Fruit fly (Drosophila melanogaster) whole organism, prepupa: ENCODE data around the gene amos.

Source experiments
- Blimp-1 ChIP-seq: fragments of 200-800 bp; sonication (Bioruptor generic); optimal IDR thresholded peaks from 3 replicates; lab custom pipeline; 2017; ENCODE audit warnings: missing biosample characterization, missing genetic modification characterization, mild to moderate bottlenecking, moderate library complexity, missing genetic modification reagents
- CG10631 ChIP-seq: fragments of 200-800 bp; sonication (Bioruptor generic); optimal IDR thresholded peaks from 2 replicates; lab custom pipeline; 2016; ENCODE audit warnings: missing biosample characterization, missing genetic modification characterization
- CG10669 ChIP-seq: fragments of 200-800 bp; sonication (Bioruptor generic); optimal IDR thresholded peaks from 3 replicates; lab custom pipeline; 2018; ENCODE audit warnings: missing biosample characterization, mild to moderate bottlenecking, missing genetic modification characterization, moderate library complexity
- CG11294 ChIP-seq: fragments of 200-800 bp; sonication (Bioruptor generic); IDR thresholded peaks from 2 replicates; pipeline ENCODE4 v1.3.6; 2022; ENCODE audit warnings: missing biosample characterization, missing genetic modification characterization
- CG11762 ChIP-seq: fragments of 200-800 bp; sonication (Bioruptor generic); optimal IDR thresholded peaks from 3 replicates; lab custom pipeline; 2016; ENCODE audit warnings: missing biosample characterization, missing genetic modification characterization; ENCODE audit not compliant: insufficient read depth
- CG11902 ChIP-seq: fragments of 200-800 bp; sonication (Bioruptor generic); optimal IDR thresholded peaks from 3 replicates; lab custom pipeline; 2016; ENCODE audit warnings: missing biosample characterization, missing genetic modification characterization
- CG15336 ChIP-seq: fragments of 200-800 bp; sonication (Bioruptor generic); IDR thresholded peaks from 2 replicates; pipeline ENCODE4 v1.3.6; 2022; ENCODE audit warnings: missing biosample characterization, missing genetic modification characterization
- CG1621 ChIP-seq: fragments of 200-800 bp; sonication (Bioruptor generic); optimal IDR thresholded peaks from 3 replicates; lab custom pipeline; 2018; ENCODE audit warnings: missing biosample characterization, mild to moderate bottlenecking, missing genetic modification characterization
- CG16779 ChIP-seq: fragments of 200-800 bp; sonication (Bioruptor generic); optimal IDR thresholded peaks from 3 replicates; lab custom pipeline; 2017; ENCODE audit warnings: missing biosample characterization, mild to moderate bottlenecking, missing genetic modification characterization
- CG31627 ChIP-seq: fragments of 200-800 bp; sonication (Bioruptor generic); optimal IDR thresholded peaks from 3 replicates; lab custom pipeline; 2016; ENCODE audit warnings: missing biosample characterization, missing genetic modification characterization
- CG32006 ChIP-seq: fragments of 200-800 bp; sonication (Bioruptor generic); optimal IDR thresholded peaks from 3 replicates; lab custom pipeline; 2017; ENCODE audit warnings: missing biosample characterization, mild to moderate bottlenecking, missing genetic modification characterization
- CG3919 ChIP-seq: fragments of 200-800 bp; sonication (Bioruptor generic); optimal IDR thresholded peaks from 3 replicates; lab custom pipeline; 2016; ENCODE audit warnings: missing biosample characterization, missing genetic modification characterization
- CG4318 ChIP-seq: fragments of 200-800 bp; sonication (Bioruptor generic); optimal IDR thresholded peaks from 3 replicates; lab custom pipeline; 2017; ENCODE audit warnings: missing biosample characterization, mild to moderate bottlenecking, missing genetic modification characterization
- CG6276 ChIP-seq: fragments of 200-800 bp; sonication (Bioruptor generic); optimal IDR thresholded peaks from 2 replicates; lab custom pipeline; 2017; ENCODE audit warnings: missing biosample characterization, mild to moderate bottlenecking, missing genetic modification characterization
- CG6808 ChIP-seq: fragments of 200-800 bp; sonication (Bioruptor generic); optimal IDR thresholded peaks from 3 replicates; lab custom pipeline; 2017; ENCODE audit warnings: missing biosample characterization, missing genetic modification characterization, mild to moderate bottlenecking, moderate library complexity, missing genetic modification reagents
- CG6854 ChIP-seq: fragments of 200-800 bp; sonication (Bioruptor generic); optimal IDR thresholded peaks from 2 replicates; lab custom pipeline; 2017; ENCODE audit warnings: missing biosample characterization, mild to moderate bottlenecking, missing genetic modification characterization
- CG7368 ChIP-seq: fragments of 200-800 bp; sonication (Bioruptor generic); optimal IDR thresholded peaks from 3 replicates; lab custom pipeline; 2016; ENCODE audit warnings: missing biosample characterization, missing genetic modification characterization
- CG8119 ChIP-seq: fragments of 200-800 bp; sonication (Bioruptor generic); IDR thresholded peaks from 3 replicates; pipeline ENCODE4 v1.3.6; 2022; ENCODE audit warnings: missing biosample characterization, missing genetic modification characterization
- CG8319 ChIP-seq: fragments of 200-800 bp; sonication (Bioruptor generic); optimal IDR thresholded peaks from 3 replicates; lab custom pipeline; 2016; ENCODE audit warnings: missing biosample characterization, missing genetic modification characterization
- CG8632 ChIP-seq: fragments of 200-800 bp; sonication (Bioruptor generic); optimal IDR thresholded peaks from 3 replicates; lab custom pipeline; 2016; ENCODE audit warnings: missing biosample characterization, missing genetic modification characterization
- Eip75B ChIP-seq: fragments of 200-800 bp; sonication (Bioruptor generic); optimal IDR thresholded peaks from 3 replicates; lab custom pipeline; 2016; ENCODE audit warnings: missing biosample characterization, missing genetic modification characterization
- Eip78C ChIP-seq: fragments of 200-800 bp; sonication (Bioruptor generic); peaks from one replicate; lab custom pipeline; 2016; ENCODE audit warnings: missing biosample characterization, missing genetic modification characterization
- Ets21C ChIP-seq: fragments of 200-800 bp; sonication (Bioruptor generic); optimal IDR thresholded peaks from 3 replicates; lab custom pipeline; 2016; ENCODE audit warnings: missing biosample characterization, missing genetic modification characterization
- Ets96B ChIP-seq: fragments of 200-800 bp; optimal IDR thresholded peaks from 2 replicates; lab custom pipeline; 2019; ENCODE audit warnings: missing biosample characterization, mild to moderate bottlenecking, missing genetic modification characterization, moderate library complexity
- Hr38 ChIP-seq: sonication (Bioruptor generic); optimal IDR thresholded peaks from 2 replicates; lab custom pipeline; 2016; ENCODE audit warnings: missing biosample characterization, missing genetic modification characterization
- Hr39 ChIP-seq: fragments of 200-800 bp; sonication (Bioruptor generic); optimal IDR thresholded peaks from 2 replicates; lab custom pipeline; 2016; ENCODE audit warnings: missing biosample characterization, missing genetic modification characterization
- Hr4 ChIP-seq: fragments of 200-800 bp; sonication (Bioruptor generic); optimal IDR thresholded peaks from 3 replicates; lab custom pipeline; 2016; ENCODE audit warnings: missing biosample characterization, missing genetic modification characterization
- Lpt ChIP-seq: fragments of 200-800 bp; sonication (Bioruptor generic); optimal IDR thresholded peaks from 3 replicates; lab custom pipeline; 2016; ENCODE audit warnings: missing biosample characterization, missing genetic modification characterization
- OdsH ChIP-seq: fragments of 200-800 bp; sonication (Bioruptor generic); optimal IDR thresholded peaks from 3 replicates; lab custom pipeline; 2016; ENCODE audit warnings: missing biosample characterization, missing genetic modification characterization
- Smox ChIP-seq: fragments of 200-800 bp; sonication (Bioruptor generic); optimal IDR thresholded peaks from 3 replicates; lab custom pipeline; 2016; ENCODE audit warnings: missing biosample characterization, missing genetic modification characterization
- Sox102F ChIP-seq: fragments of 200-800 bp; sonication (Bioruptor generic); optimal IDR thresholded peaks from 2 replicates; lab custom pipeline; 2016; ENCODE audit warnings: missing biosample characterization, mild to moderate bottlenecking, missing genetic modification characterization
- Sox14 ChIP-seq: fragments of 200-800 bp; sonication (Bioruptor generic); optimal IDR thresholded peaks from 3 replicates; lab custom pipeline; 2016; ENCODE audit warnings: missing biosample characterization, missing genetic modification characterization
- Sox15 ChIP-seq: fragments of 200-800 bp; sonication (Bioruptor generic); optimal IDR thresholded peaks from 3 replicates; lab custom pipeline; 2016; ENCODE audit warnings: missing biosample characterization, missing genetic modification characterization
- achi ChIP-seq: fragments of 200-800 bp; sonication (Bioruptor generic); optimal IDR thresholded peaks from 3 replicates; lab custom pipeline; 2016; ENCODE audit warnings: missing biosample characterization, missing genetic modification characterization
- acj6 ChIP-seq: fragments of 200-800 bp; sonication (Bioruptor generic); optimal IDR thresholded peaks from 3 replicates; lab custom pipeline; 2016; ENCODE audit warnings: missing biosample characterization, missing genetic modification characterization
- cyc ChIP-seq: fragments of 200-800 bp; sonication (Bioruptor generic); optimal IDR thresholded peaks from 3 replicates; lab custom pipeline; 2016; ENCODE audit warnings: missing biosample characterization, missing genetic modification characterization
- dac ChIP-seq: fragments of 200-800 bp; sonication (Bioruptor generic); optimal IDR thresholded peaks from 2 replicates; lab custom pipeline; 2017; ENCODE audit warnings: missing biosample characterization, mild to moderate bottlenecking, missing genetic modification characterization
- dsx ChIP-seq: fragments of 200-800 bp; optimal IDR thresholded peaks from 3 replicates; lab custom pipeline; 2019; ENCODE audit warnings: missing biosample characterization, mild to moderate bottlenecking, missing genetic modification characterization, moderate library complexity; ENCODE audit not compliant: poor library complexity, severe bottlenecking
- eg ChIP-seq: fragments of 200-800 bp; sonication (Bioruptor generic); IDR thresholded peaks from 3 replicates; pipeline ENCODE4 v1.3.6; 2022; ENCODE audit warnings: missing biosample characterization, missing genetic modification characterization
- esn ChIP-seq: fragments of 200-800 bp; sonication (Bioruptor generic); optimal IDR thresholded peaks from 2 replicates; lab custom pipeline; 2016; ENCODE audit warnings: missing biosample characterization, mild to moderate bottlenecking, missing genetic modification characterization, moderate library complexity
- fd59A ChIP-seq: fragments of 200-800 bp; sonication (Bioruptor generic); optimal IDR thresholded peaks from 2 replicates; lab custom pipeline; 2017; ENCODE audit warnings: missing biosample characterization, mild to moderate bottlenecking, missing genetic modification characterization, missing genetic modification reagents
- fd85E ChIP-seq: fragments of 200-800 bp; sonication (Bioruptor generic); optimal IDR thresholded peaks from 3 replicates; lab custom pipeline; 2016; ENCODE audit warnings: missing biosample characterization, missing genetic modification characterization
- fkh ChIP-seq: fragments of 200-800 bp; sonication (Bioruptor generic); optimal IDR thresholded peaks from 3 replicates; lab custom pipeline; 2017; ENCODE audit warnings: missing biosample characterization, mild to moderate bottlenecking, missing genetic modification characterization, moderate library complexity
- lz ChIP-seq: fragments of 200-800 bp; sonication (Bioruptor generic); optimal IDR thresholded peaks from 3 replicates; lab custom pipeline; 2016; ENCODE audit warnings: missing biosample characterization, missing genetic modification characterization
- net ChIP-seq: fragments of 200-800 bp; sonication (Bioruptor generic); optimal IDR thresholded peaks from 3 replicates; lab custom pipeline; 2016; ENCODE audit warnings: missing biosample characterization, missing genetic modification characterization
- pdm3 ChIP-seq: fragments of 200-800 bp; sonication (Bioruptor generic); optimal IDR thresholded peaks from 3 replicates; lab custom pipeline; 2016; ENCODE audit warnings: missing biosample characterization, missing genetic modification characterization
- salr ChIP-seq, 2 experiments: fragments of 200-800 bp; sonication (Bioruptor generic); optimal IDR thresholded peaks; 3 replicates each; lab custom pipeline; 2016 to 2018; ENCODE audit warnings: missing biosample characterization in 2 of 2, missing genetic modification characterization in 2 of 2, mild to moderate bottlenecking in 1 of 2
- spab ChIP-seq: fragments of 200-800 bp; sonication (Bioruptor generic); optimal IDR thresholded peaks from 2 replicates; lab custom pipeline; 2017; ENCODE audit warnings: missing biosample characterization, mild to moderate bottlenecking, missing genetic modification characterization, missing genetic modification reagents
- ss ChIP-seq, 2 experiments: fragments of 200-800 bp; sonication (Bioruptor generic); optimal IDR thresholded peaks; 2 replicates in 1 of 2; 3 replicates in 1 of 2; lab custom pipeline; 2017 to 2018; ENCODE audit warnings: mild to moderate bottlenecking in 2 of 2, missing biosample characterization in 2 of 2, missing genetic modification characterization in 2 of 2, moderate library complexity in 1 of 2
- svp ChIP-seq: fragments of 200-800 bp; sonication (Bioruptor generic); peaks from one replicate; lab custom pipeline; 2016; ENCODE audit warnings: missing biosample characterization, missing genetic modification characterization
- topi ChIP-seq: fragments of 200-800 bp; sonication (Bioruptor generic); optimal IDR thresholded peaks from 3 replicates; lab custom pipeline; 2016; ENCODE audit warnings: missing biosample characterization, missing genetic modification characterization
- vri ChIP-seq: fragments of 200-800 bp; sonication (Bioruptor generic); optimal IDR thresholded peaks from 3 replicates; lab custom pipeline; 2016; ENCODE audit warnings: missing biosample characterization, mild to moderate bottlenecking, missing genetic modification characterization

Gene amos

dm6 chr2L:18563020-18563546 lies 33.6 kb downstream of the amos start:
- TF ChIP-seq CG32006 (GFP tag; lab: Kevin White, UChicago): no peak
- no peak for TF ChIP-seq CG8632 (GFP tag; lab: Kevin White, UChicago)
- peak; percentile 13 for TF ChIP-seq Lpt (GFP tag; lab: Kevin White, UChicago)
- peak; percentile 83 for TF ChIP-seq CG16779 (tag; lab: Kevin White, UChicago)
- peak; percentile 65 to 76 for TF ChIP-seq ss (GFP tag; optimal IDR thresholded peaks at IDR 0.05; lab: Kevin White, UChicago)
- TF ChIP-seq CG6276: peak; percentile 82
- TF ChIP-seq vri (GFP tag; lab: Kevin White, UChicago): peak; percentile 60
- TF ChIP-seq CG7368 (GFP tag; lab: Kevin White, UChicago): peak; percentile 29
- no peak for TF ChIP-seq lz (GFP tag; lab: Kevin White, UChicago)
- TF ChIP-seq dac: no peak
- TF ChIP-seq cyc (GFP tag; lab: Kevin White, UChicago): no peak
- no peak for TF ChIP-seq CG31627 (GFP tag; lab: Kevin White, UChicago)
- peak; percentile 79 for TF ChIP-seq CG6854
- no peak for TF ChIP-seq salr (GFP tag; optimal IDR thresholded peaks at IDR 0.05; lab: Kevin White, UChicago)
- TF ChIP-seq CG3919 (GFP tag; lab: Kevin White, UChicago): peak; percentile 40
- TF ChIP-seq acj6: no peak
- TF ChIP-seq Sox14 (GFP tag; lab: Kevin White, UChicago): peak; percentile 66
- no peak for TF ChIP-seq CG8319
- TF ChIP-seq CG8119 (GFP tag; lab: Robert Waterston, UW): peak; percentile 81
- TF ChIP-seq CG11294 (GFP tag; lab: Robert Waterston, UW): no peak
- TF ChIP-seq CG11902 (GFP tag; lab: Kevin White, UChicago): no peak
- no peak for TF ChIP-seq fd85E
- peak; percentile 21 for TF ChIP-seq CG10669 (GFP tag; lab: Kevin White, UChicago)
- TF ChIP-seq Hr4 (GFP tag; lab: Kevin White, UChicago): no peak
- TF ChIP-seq dsx: peak; percentile 15
- peak; percentile 94 for TF ChIP-seq svp (GFP tag; lab: Kevin White, UChicago)
- peak; percentile 71 for TF ChIP-seq Eip78C
- peak; percentile 24 for TF ChIP-seq Eip75B (GFP tag; lab: Kevin White, UChicago)
- TF ChIP-seq CG11762 (GFP tag; lab: Kevin White, UChicago): no peak
- peak; percentile 4 for TF ChIP-seq achi (GFP tag; lab: Kevin White, UChicago)
- peak; percentile 84 for TF ChIP-seq CG6808 (GFP tag; lab: Kevin White, UChicago)
- TF ChIP-seq CG15336 (GFP tag; lab: Robert Waterston, UW): peak; percentile 80
- peak; percentile 87 for TF ChIP-seq fkh (GFP tag; lab: Kevin White, UChicago)
- peak; percentile 86; the same call in 2 of the 3 replicates for TF ChIP-seq eg (GFP tag; lab: Robert Waterston, UW)
- no peak for TF ChIP-seq pdm3 (GFP tag; lab: Kevin White, UChicago)
- no peak for TF ChIP-seq topi
- TF ChIP-seq Ets21C (GFP tag; lab: Kevin White, UChicago): no peak
- TF ChIP-seq fd59A: no peak
- peak; percentile 53 for TF ChIP-seq net
- no peak for TF ChIP-seq Sox15
- TF ChIP-seq OdsH (GFP tag; lab: Kevin White, UChicago): no peak
- no peak for TF ChIP-seq Hr39
- peak; percentile 59 for TF ChIP-seq CG1621 (tag; lab: Kevin White, UChicago)
- no peak for TF ChIP-seq esn (GFP tag; lab: Kevin White, UChicago)
- peak; percentile 25 for TF ChIP-seq Ets96B (tag; lab: Kevin White, UChicago)
- TF ChIP-seq Blimp-1 (GFP tag; lab: Kevin White, UChicago): no peak
- TF ChIP-seq Sox102F (GFP tag; lab: Kevin White, UChicago): peak; percentile 26
- no peak for TF ChIP-seq CG10631 (GFP tag; lab: Kevin White, UChicago)
- TF ChIP-seq Hr38 (GFP tag; lab: Kevin White, UChicago): no peak
- no peak for TF ChIP-seq Smox
- TF ChIP-seq CG4318: no peak
- TF ChIP-seq spab: peak; percentile 61
